Fruit fly (Drosophila melanogaster) whole organism, embryonic: ENCODE data around the gene CG17027.
A peak's percentile ranks its signal among the peaks of the same experiment; 100 is the strongest.

Source experiments
- Abd-B ChIP-seq: fragments of 200-800 bp; sonication (Bioruptor generic); optimal IDR thresholded peaks from 2 replicates; lab custom pipeline; 2018; ENCODE audit warnings: missing biosample characterization, mild to moderate bottlenecking, missing genetic modification characterization, moderate library complexity
- Blimp-1 ChIP-seq: fragments of 200-800 bp; sonication (Bioruptor generic); optimal IDR thresholded peaks from 3 replicates; lab custom pipeline; 2018; ENCODE audit warnings: missing biosample characterization, missing genetic modification characterization, mild to moderate bottlenecking, moderate library complexity, missing genetic modification reagents
- C15 ChIP-seq: fragments of 200-800 bp; sonication (Bioruptor generic); IDR thresholded peaks from 3 replicates; pipeline ENCODE4 v1.3.6; 2022; ENCODE audit warnings: missing biosample characterization, missing genetic modification characterization
- CG10366 ChIP-seq: fragments of 200-800 bp; sonication (Bioruptor generic); IDR thresholded peaks from 2 replicates; pipeline ENCODE4 v1.3.6; 2022; ENCODE audit warnings: missing biosample characterization, missing genetic modification characterization
- CG12236 ChIP-seq: fragments of 200-800 bp; sonication (Bioruptor generic); optimal IDR thresholded peaks from 2 replicates; lab custom pipeline; 2016; ENCODE audit warnings: missing biosample characterization, missing genetic modification characterization
- CG12744 ChIP-seq: fragments of 200-800 bp; sonication (Bioruptor generic); optimal IDR thresholded peaks from 2 replicates; lab custom pipeline; 2016; ENCODE audit warnings: missing biosample characterization, missing genetic modification characterization
- CG12769 ChIP-seq: fragments of 200-800 bp; sonication (Bioruptor generic); optimal IDR thresholded peaks from 2 replicates; lab custom pipeline; 2019; ENCODE audit warnings: missing biosample characterization, mild to moderate bottlenecking, missing genetic modification characterization, moderate library complexity
- CG13287 ChIP-seq: fragments of 200-800 bp; sonication (Bioruptor generic); IDR thresholded peaks from 2 replicates; pipeline ENCODE4 v1.3.6; 2022; ENCODE audit warnings: missing biosample characterization, missing genetic modification characterization; ENCODE audit not compliant: partially characterized antibody
- CG14667 ChIP-seq: fragments of 200-800 bp; sonication (Bioruptor generic); IDR thresholded peaks from 2 replicates; pipeline ENCODE4 v1.3.6; 2022; ENCODE audit warnings: missing biosample characterization, missing genetic modification characterization
- CG1647 ChIP-seq: fragments of 200-800 bp; sonication (Bioruptor generic); optimal IDR thresholded peaks from 3 replicates; lab custom pipeline; 2016; ENCODE audit warnings: missing biosample characterization, missing genetic modification characterization
- CG17385 ChIP-seq: fragments of 200-800 bp; sonication (Bioruptor generic); optimal IDR thresholded peaks from 3 replicates; lab custom pipeline; 2018; ENCODE audit warnings: missing biosample characterization, mild to moderate bottlenecking, missing genetic modification characterization
- CG18262 ChIP-seq: fragments of 200-800 bp; optimal IDR thresholded peaks from 3 replicates; lab custom pipeline; 2019; ENCODE audit warnings: missing biosample characterization, mild to moderate bottlenecking, missing genetic modification characterization, moderate library complexity
- CG18764 ChIP-seq: fragments of 200-800 bp; sonication (Bioruptor generic); optimal IDR thresholded peaks from 3 replicates; lab custom pipeline; 2016; ENCODE audit warnings: missing biosample characterization, missing genetic modification characterization
- CG32767 ChIP-seq: fragments of 200-800 bp; sonication (Bioruptor generic); IDR thresholded peaks from 2 replicates; pipeline ENCODE4 v1.3.6; 2022; ENCODE audit warnings: missing biosample characterization, missing genetic modification characterization
- CG3407 ChIP-seq: fragments of 200-800 bp; sonication (Bioruptor generic); optimal IDR thresholded peaks from 2 replicates; lab custom pipeline; 2018; ENCODE audit warnings: missing biosample characterization, mild to moderate bottlenecking, missing genetic modification characterization
- CG6791 ChIP-seq: fragments of 200-800 bp; sonication (Bioruptor generic); IDR thresholded peaks from 3 replicates; pipeline ENCODE4 v1.3.6; 2022; ENCODE audit warnings: missing biosample characterization, missing genetic modification characterization; ENCODE audit not compliant: partially characterized antibody
- CG7745 ChIP-seq: fragments of 200-800 bp; sonication (Bioruptor generic); optimal IDR thresholded peaks from 2 replicates; lab custom pipeline; 2018; ENCODE audit warnings: missing biosample characterization, mild to moderate bottlenecking, missing genetic modification characterization, moderate library complexity
- CG8388 ChIP-seq: fragments of 200-800 bp; sonication (Bioruptor generic); optimal IDR thresholded peaks from 2 replicates; lab custom pipeline; 2019; ENCODE audit warnings: missing biosample characterization, mild to moderate bottlenecking, missing genetic modification characterization, moderate library complexity
- Deaf1 ChIP-seq: fragments of 200-800 bp; optimal IDR thresholded peaks from 3 replicates; lab custom pipeline; 2019; ENCODE audit warnings: missing biosample characterization, mild to moderate bottlenecking, missing genetic modification characterization, moderate library complexity
- Doc2 ChIP-seq: fragments of 200-800 bp; sonication (Bioruptor generic); IDR thresholded peaks from 2 replicates; pipeline ENCODE4 v1.3.6; 2022; ENCODE audit warnings: missing biosample characterization, missing genetic modification characterization
- Doc3 ChIP-seq: fragments of 200-800 bp; sonication (Bioruptor generic); IDR thresholded peaks from 3 replicates; pipeline ENCODE4 v1.3.6; 2022; ENCODE audit warnings: missing biosample characterization, missing genetic modification characterization; ENCODE audit not compliant: partially characterized antibody
- H15 ChIP-seq: fragments of 200-800 bp; sonication (Bioruptor generic); IDR thresholded peaks from 3 replicates; pipeline ENCODE4 v1.3.6; 2022; ENCODE audit warnings: missing biosample characterization, missing genetic modification characterization
- Hr78 ChIP-seq, 2 experiments: fragments of 200-800 bp in 1 of 2; fragments of >200 bp in 1 of 2; sonication (Bioruptor generic) in 1 of 2; optimal IDR thresholded peaks; 2 replicates each; lab custom pipeline; 2017 to 2019; ENCODE audit warnings: missing biosample characterization in 2 of 2, missing genetic modification characterization in 2 of 2, mild to moderate bottlenecking in 1 of 2, moderate library complexity in 1 of 2
- Mad ChIP-seq: fragments of 200-800 bp; sonication (Bioruptor generic); optimal IDR thresholded peaks from 2 replicates; lab custom pipeline; 2016; ENCODE audit warnings: missing biosample characterization, missing genetic modification characterization
- NC2α ChIP-seq: fragments of 200-800 bp; sonication (Bioruptor generic); optimal IDR thresholded peaks from 2 replicates; lab custom pipeline; 2016; ENCODE audit warnings: missing biosample characterization, missing genetic modification characterization
- Oli ChIP-seq: fragments of 200-800 bp; sonication (Bioruptor generic); optimal IDR thresholded peaks from 2 replicates; lab custom pipeline; 2018; ENCODE audit warnings: missing biosample characterization, mild to moderate bottlenecking, missing genetic modification characterization, moderate library complexity
- Pdp1 ChIP-seq, 2 experiments: fragments of 200-800 bp; sonication (Bioruptor generic); optimal IDR thresholded peaks; 3 replicates each; lab custom pipeline; 2016; ENCODE audit warnings: missing biosample characterization in 2 of 2, missing genetic modification characterization in 2 of 2, mild to moderate bottlenecking in 1 of 2, moderate library complexity in 1 of 2
- Poxn ChIP-seq: fragments of 200-800 bp; sonication (Bioruptor generic); IDR thresholded peaks from 2 replicates; pipeline ENCODE4 v1.3.6; 2022; ENCODE audit warnings: missing biosample characterization, missing genetic modification characterization
- Side ChIP-seq: fragments of 200-800 bp; sonication (Bioruptor generic); optimal IDR thresholded peaks from 2 replicates; lab custom pipeline; 2016; ENCODE audit warnings: missing biosample characterization, missing genetic modification characterization
- Spps ChIP-seq: fragments of 200-800 bp; sonication (Bioruptor generic); optimal IDR thresholded peaks from 2 replicates; lab custom pipeline; 2018; ENCODE audit warnings: missing biosample characterization, mild to moderate bottlenecking, missing genetic modification characterization
- YL-1 ChIP-seq: fragments of 200-800 bp; sonication (Bioruptor generic); optimal IDR thresholded peaks from 3 replicates; lab custom pipeline; 2017; ENCODE audit warnings: missing biosample characterization, mild to moderate bottlenecking, missing genetic modification characterization
- ab ChIP-seq: fragments of 200-800 bp; sonication (Bioruptor generic); optimal IDR thresholded peaks from 2 replicates; lab custom pipeline; 2016; ENCODE audit warnings: missing biosample characterization, missing genetic modification characterization
- az2 ChIP-seq: fragments of 200-800 bp; sonication (Bioruptor generic); optimal IDR thresholded peaks from 3 replicates; lab custom pipeline; 2016; ENCODE audit warnings: missing biosample characterization, missing genetic modification characterization
- caup ChIP-seq: fragments of 200-800 bp; sonication (Bioruptor generic); optimal IDR thresholded peaks from 3 replicates; lab custom pipeline; 2017; ENCODE audit warnings: missing biosample characterization, mild to moderate bottlenecking, missing genetic modification characterization, moderate library complexity; ENCODE audit not compliant: severe bottlenecking
- da ChIP-seq: fragments of 200-800 bp; sonication (Bioruptor generic); optimal IDR thresholded peaks from 2 replicates; lab custom pipeline; 2016; ENCODE audit warnings: missing biosample characterization, missing genetic modification characterization
- dan ChIP-seq: fragments of 200-800 bp; sonication (Bioruptor generic); IDR thresholded peaks from 2 replicates; pipeline ENCODE4 v1.3.6; 2022; ENCODE audit warnings: missing biosample characterization, missing genetic modification characterization
- danr ChIP-seq: fragments of 200-800 bp; sonication (Bioruptor generic); IDR thresholded peaks from 2 replicates; pipeline ENCODE4 v1.3.6; 2022; ENCODE audit warnings: missing biosample characterization, missing genetic modification characterization
- dati ChIP-seq: fragments of 200-800 bp; sonication (Bioruptor generic); IDR thresholded peaks from 2 replicates; pipeline ENCODE4 v1.3.6; 2022; ENCODE audit warnings: missing biosample characterization, missing genetic modification characterization
- gce ChIP-seq: fragments of 200-800 bp; sonication (Bioruptor generic); IDR thresholded peaks from 3 replicates; pipeline ENCODE4 v1.3.6; 2022; ENCODE audit warnings: missing biosample characterization, missing genetic modification characterization
- grau ChIP-seq: fragments of 200-800 bp; optimal IDR thresholded peaks from 3 replicates; lab custom pipeline; 2019; ENCODE audit warnings: missing biosample characterization, mild to moderate bottlenecking, missing genetic modification characterization, moderate library complexity
- insv ChIP-seq, 2 experiments: fragments of 200-800 bp; sonication (Bioruptor generic); optimal IDR thresholded peaks; 3 replicates each; lab custom pipeline; 2016 to 2018; ENCODE audit warnings: missing biosample characterization in 2 of 2, missing genetic modification characterization in 2 of 2
- inv ChIP-seq: fragments of 200-800 bp; sonication (Bioruptor generic); IDR thresholded peaks from 2 replicates; pipeline ENCODE4 v1.3.6; 2022; ENCODE audit warnings: missing biosample characterization, missing genetic modification characterization; ENCODE audit not compliant: partially characterized antibody
- jigr1 ChIP-seq: fragments of 200-800 bp; sonication (Bioruptor generic); IDR thresholded peaks from 3 replicates; pipeline ENCODE4 v1.3.6; 2022; ENCODE audit warnings: missing biosample characterization, missing genetic modification characterization
- lmd ChIP-seq: fragments of 200-800 bp; sonication (Bioruptor generic); IDR thresholded peaks from 2 replicates; pipeline ENCODE4 v1.3.6; 2022; ENCODE audit warnings: missing biosample characterization, missing genetic modification characterization
- maf-S ChIP-seq: fragments of 200-800 bp; sonication (Bioruptor generic); optimal IDR thresholded peaks from 2 replicates; lab custom pipeline; 2016; ENCODE audit warnings: missing biosample characterization, missing genetic modification characterization
- peb ChIP-seq: fragments of 200-800 bp; sonication (Bioruptor generic); IDR thresholded peaks from 2 replicates; pipeline ENCODE4 v1.3.6; 2022; ENCODE audit warnings: missing biosample characterization, missing genetic modification characterization
- repo ChIP-seq: fragments of 200-800 bp; sonication (Bioruptor generic); optimal IDR thresholded peaks from 2 replicates; lab custom pipeline; 2016; ENCODE audit warnings: missing biosample characterization, missing genetic modification characterization
- rib ChIP-seq: fragments of 200-800 bp; sonication (Bioruptor generic); IDR thresholded peaks from 2 replicates; pipeline ENCODE4 v1.3.6; 2022; ENCODE audit warnings: missing biosample characterization, missing genetic modification characterization
- sqz ChIP-seq: fragments of 200-800 bp; sonication (Bioruptor generic); optimal IDR thresholded peaks from 3 replicates; lab custom pipeline; 2018; ENCODE audit warnings: missing biosample characterization, mild to moderate bottlenecking, missing genetic modification characterization
- toy ChIP-seq: fragments of 200-800 bp; sonication (Bioruptor generic); IDR thresholded peaks from 2 replicates; pipeline ENCODE4 v1.3.6; 2022; ENCODE audit warnings: missing biosample characterization, missing genetic modification characterization
- tx ChIP-seq: fragments of 200-800 bp; sonication (Bioruptor generic); optimal IDR thresholded peaks from 2 replicates; lab custom pipeline; 2016; ENCODE audit warnings: missing biosample characterization, missing genetic modification characterization

CG17027 gene

DNA sequence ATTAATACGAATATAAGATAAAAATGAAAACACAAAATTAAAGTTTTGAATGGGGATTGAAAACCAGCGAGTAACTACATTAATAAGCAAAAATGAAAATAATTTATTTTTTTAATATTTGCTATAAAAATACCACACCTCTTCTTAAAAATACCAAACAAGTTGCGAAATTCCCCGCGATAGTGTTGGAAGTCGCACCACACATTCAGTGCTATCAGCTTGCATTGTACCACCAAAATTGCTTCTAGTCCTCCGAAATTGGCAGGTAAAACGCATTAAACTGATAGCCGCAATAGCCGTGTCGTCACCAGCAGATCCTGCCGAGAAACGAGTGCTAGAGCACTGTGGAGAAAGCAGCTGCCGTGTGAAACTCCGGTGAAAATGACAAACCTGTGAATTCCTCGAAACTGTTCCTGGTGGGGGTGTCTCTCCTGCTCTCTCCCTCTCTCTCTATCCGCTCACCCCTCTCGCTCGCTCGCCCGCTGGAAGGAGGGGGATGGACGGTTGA, 8.2 kb downstream of the CG17027 start, which contains the start of gene Hip14 (continued):
- TF ChIP-seq insv (GFP tag; optimal IDR thresholded peaks at IDR 0.05; lab: Kevin White, UChicago) (no peak), NC2α (GFP tag; lab: Kevin White, UChicago) (no peak), caup (GFP tag; lab: Kevin White, UChicago) (no peak), dati (no peak), da (no peak), YL-1 (GFP tag; lab: Kevin White, UChicago) (peak; percentile 84), repo (GFP tag; lab: Kevin White, UChicago) (no peak), dan (no peak), sqz (GFP tag; lab: Kevin White, UChicago) (no peak), Hr78 (GFP tag; optimal IDR thresholded peaks at IDR 0.05; lab: Kevin White, UChicago) (no peak), H15 (GFP tag; lab: Robert Waterston, UW) (no peak), Doc2 (GFP tag; lab: Robert Waterston, UW) (no peak), CG18764 (GFP tag; lab: Kevin White, UChicago) (no peak), Pdp1 (GFP tag; optimal IDR thresholded peaks at IDR 0.05; lab: Kevin White, UChicago) (peak in 1 of 2 experiments; percentile 49), CG6791 (0 out of 3 replicates have a peak, but pooled peaks have one; percentile 46), CG10366 (GFP tag; lab: Robert Waterston, UW) (no peak), CG18262 (tag; lab: Kevin White, UChicago) (peak; percentile 32), rib (GFP tag; lab: Robert Waterston, UW) (no peak), az2 (GFP tag; lab: Kevin White, UChicago) (no peak), C15 (GFP tag; lab: Robert Waterston, UW) (no peak), CG14667 (GFP tag; lab: Robert Waterston, UW) (no peak), lmd (GFP tag; lab: Robert Waterston, UW) (no peak), inv (GFP tag; lab: Robert Waterston, UW) (no peak), CG12744 (GFP tag; lab: Kevin White, UChicago) (no peak), CG17385 (GFP tag; lab: Kevin White, UChicago) (no peak), Poxn (GFP tag; lab: Robert Waterston, UW) (no peak), CG7745 (tag; lab: Kevin White, UChicago) (no peak), CG8388 (no peak), Oli (tag; lab: Kevin White, UChicago) (no peak), CG12236 (GFP tag; lab: Kevin White, UChicago) (no peak), CG13287 (GFP tag; lab: Robert Waterston, UW) (peak; percentile 40; the same call in 1 of the 2 replicates), CG12769 (no peak), Side (no peak), CG1647 (peak; percentile 21), Spps (tag; lab: Kevin White, UChicago) (no peak), toy (no peak), Deaf1 (tag; lab: Kevin White, UChicago) (no peak), grau (tag; lab: Kevin White, UChicago) (no peak), maf-S (no peak), tx (no peak), ab (GFP tag; lab: Kevin White, UChicago) (no peak), Mad (no peak), Abd-B (GFP tag; lab: Kevin White, UChicago) (no peak), Doc3 (peak; percentile 41; the same call in 1 of the 3 replicates), jigr1 (no peak), CG3407 (GFP tag; lab: Kevin White, UChicago) (no peak), danr (GFP tag; lab: Robert Waterston, UW) (no peak), CG32767 (GFP tag; lab: Robert Waterston, UW) (0 out of 2 replicates have a peak, but pooled peaks have one; percentile 13), Blimp-1 (GFP tag; lab: Kevin White, UChicago) (no peak), gce (GFP tag; lab: Robert Waterston, UW) (no peak), peb (GFP tag; lab: Robert Waterston, UW) (no peak)
